Fruit fly (Drosophila melanogaster) whole organism, embryonic: Measurements from ENCODE around the gene CG6481.

Source experiments
- Adf1 ChIP-seq: fragments of 200-800 bp; sonication (Bioruptor generic); IDR thresholded peaks from 2 replicates; pipeline ENCODE4 v1.3.6; 2022; ENCODE audit warnings: missing biosample characterization, missing genetic modification characterization
- BEAF-32 ChIP-seq: fragments of 200-800 bp; sonication (Bioruptor generic); optimal IDR thresholded peaks from 3 replicates; lab custom pipeline; 2017; ENCODE audit warnings: missing biosample characterization, missing genetic modification characterization, mild to moderate bottlenecking, moderate library complexity, missing genetic modification reagents
- CG10431 ChIP-seq: fragments of 200-800 bp; sonication (Bioruptor generic); optimal IDR thresholded peaks from 3 replicates; lab custom pipeline; 2018; ENCODE audit warnings: missing biosample characterization, mild to moderate bottlenecking, missing genetic modification characterization
- CG10565 ChIP-seq: fragments of 200-800 bp; sonication (Bioruptor generic); optimal IDR thresholded peaks from 3 replicates; lab custom pipeline; 2016; ENCODE audit warnings: missing biosample characterization, mild to moderate bottlenecking, missing genetic modification characterization
- CG11093 ChIP-seq: fragments of 200-800 bp; sonication (Bioruptor generic); IDR thresholded peaks from 3 replicates; pipeline ENCODE4 v1.3.6; 2022; ENCODE audit warnings: missing biosample characterization, missing genetic modification characterization
- CG12219 ChIP-seq: fragments of 200-800 bp; sonication (Bioruptor generic); optimal IDR thresholded peaks from 3 replicates; lab custom pipeline; 2018; ENCODE audit warnings: missing biosample characterization, mild to moderate bottlenecking, missing genetic modification characterization
- CG13287 ChIP-seq: fragments of 200-800 bp; sonication (Bioruptor generic); IDR thresholded peaks from 2 replicates; pipeline ENCODE4 v1.3.6; 2022; ENCODE audit warnings: missing biosample characterization, missing genetic modification characterization; ENCODE audit not compliant: partially characterized antibody
- CG13424 ChIP-seq: fragments of 200-800 bp; sonication (Bioruptor generic); optimal IDR thresholded peaks from 2 replicates; lab custom pipeline; 2019; ENCODE audit warnings: missing biosample characterization, mild to moderate bottlenecking, missing genetic modification characterization, moderate library complexity
- CG17385 ChIP-seq: fragments of 200-800 bp; sonication (Bioruptor generic); optimal IDR thresholded peaks from 3 replicates; lab custom pipeline; 2018; ENCODE audit warnings: missing biosample characterization, mild to moderate bottlenecking, missing genetic modification characterization
- CG17612 ChIP-seq: fragments of 200-800 bp; sonication (Bioruptor generic); IDR thresholded peaks from 2 replicates; pipeline ENCODE4 v1.3.6; 2022; ENCODE audit warnings: missing biosample characterization, missing genetic modification characterization
- CG18619 ChIP-seq: fragments of 200-800 bp; sonication (Bioruptor generic); optimal IDR thresholded peaks from 3 replicates; lab custom pipeline; 2017; ENCODE audit warnings: missing biosample characterization, mild to moderate bottlenecking, missing genetic modification characterization
- CG2120 ChIP-seq: fragments of 200-800 bp; sonication (Bioruptor generic); optimal IDR thresholded peaks from 3 replicates; lab custom pipeline; 2016; ENCODE audit warnings: missing biosample characterization, missing genetic modification characterization
- CG2678 ChIP-seq: fragments of 200-800 bp; sonication (Bioruptor generic); optimal IDR thresholded peaks from 3 replicates; lab custom pipeline; 2019; ENCODE audit warnings: missing biosample characterization, mild to moderate bottlenecking, missing genetic modification characterization, moderate library complexity
- CG31388 ChIP-seq: fragments of 200-800 bp; sonication (Bioruptor generic); optimal IDR thresholded peaks from 2 replicates; lab custom pipeline; 2016; ENCODE audit warnings: missing biosample characterization, missing genetic modification characterization
- CG3726 ChIP-seq: fragments of 200-800 bp; sonication (Bioruptor generic); IDR thresholded peaks from 3 replicates; pipeline ENCODE4, ENCODE4 v1.3.6; 2022; ENCODE audit warnings: missing biosample characterization, missing genetic modification characterization
- CG4360 ChIP-seq: fragments of 200-800 bp; sonication (Bioruptor generic); IDR thresholded peaks from 2 replicates; pipeline ENCODE4 v1.3.6; 2022; ENCODE audit warnings: missing biosample characterization, missing genetic modification characterization
- CG4404 ChIP-seq: fragments of 200-800 bp; sonication (Bioruptor generic); IDR thresholded peaks from 2 replicates; pipeline ENCODE4 v1.3.6; 2022; ENCODE audit warnings: missing biosample characterization, missing genetic modification characterization
- CG7963 ChIP-seq: fragments of 200-800 bp; sonication (Bioruptor generic); IDR thresholded peaks from 3 replicates; pipeline ENCODE4 v1.3.6; 2022; ENCODE audit warnings: missing biosample characterization, missing genetic modification characterization; ENCODE audit not compliant: partially characterized antibody
- CG8281 ChIP-seq: fragments of 200-800 bp; sonication (Bioruptor generic); optimal IDR thresholded peaks from 2 replicates; lab custom pipeline; 2018; ENCODE audit warnings: missing biosample characterization, mild to moderate bottlenecking, missing genetic modification characterization, moderate library complexity
- Dll ChIP-seq: fragments of 200-800 bp; sonication (Bioruptor generic); IDR thresholded peaks from 4 replicates; pipeline ENCODE4 v1.3.6; 2022; ENCODE audit warnings: missing biosample characterization, missing genetic modification characterization; ENCODE audit not compliant: partially characterized antibody
- Doc2 ChIP-seq: fragments of 200-800 bp; sonication (Bioruptor generic); IDR thresholded peaks from 2 replicates; pipeline ENCODE4 v1.3.6; 2022; ENCODE audit warnings: missing biosample characterization, missing genetic modification characterization
- Drgx ChIP-seq: fragments of 200-800 bp; sonication (Bioruptor generic); IDR thresholded peaks from 2 replicates; pipeline ENCODE4 v1.3.6; 2022; ENCODE audit warnings: missing biosample characterization, missing genetic modification characterization
- HmgZ ChIP-seq: fragments of 200-800 bp; sonication (Bioruptor generic); optimal IDR thresholded peaks from 2 replicates; lab custom pipeline; 2018; ENCODE audit warnings: missing biosample characterization, mild to moderate bottlenecking, missing genetic modification characterization
- Hmx ChIP-seq: fragments of 200-800 bp; sonication (Bioruptor generic); optimal IDR thresholded peaks from 2 replicates; lab custom pipeline; 2016; ENCODE audit warnings: missing biosample characterization, missing genetic modification characterization
- MTF-1 ChIP-seq: fragments of 200-800 bp; sonication (Bioruptor generic); optimal IDR thresholded peaks from 2 replicates; lab custom pipeline; 2018; ENCODE audit warnings: missing biosample characterization, mild to moderate bottlenecking, missing genetic modification characterization, borderline replicate concordance
- NC2α ChIP-seq: fragments of 200-800 bp; sonication (Bioruptor generic); optimal IDR thresholded peaks from 2 replicates; lab custom pipeline; 2016; ENCODE audit warnings: missing biosample characterization, missing genetic modification characterization
- Pdp1 ChIP-seq, 2 experiments: fragments of 200-800 bp; sonication (Bioruptor generic); optimal IDR thresholded peaks; 3 replicates each; lab custom pipeline; 2016; ENCODE audit warnings: missing biosample characterization in 2 of 2, missing genetic modification characterization in 2 of 2, mild to moderate bottlenecking in 1 of 2, moderate library complexity in 1 of 2
- Poxn ChIP-seq: fragments of 200-800 bp; sonication (Bioruptor generic); IDR thresholded peaks from 2 replicates; pipeline ENCODE4 v1.3.6; 2022; ENCODE audit warnings: missing biosample characterization, missing genetic modification characterization
- Sox100B ChIP-seq: fragments of 200-800 bp; sonication (Bioruptor generic); optimal IDR thresholded peaks from 3 replicates; lab custom pipeline; 2018; ENCODE audit warnings: missing biosample characterization, mild to moderate bottlenecking, missing genetic modification characterization
- br ChIP-seq: fragments of >200 bp; optimal IDR thresholded peaks from 2 replicates; lab custom pipeline; 2017
- chn ChIP-seq: fragments of 200-800 bp; sonication (Bioruptor generic); optimal IDR thresholded peaks from 2 replicates; lab custom pipeline; 2016; ENCODE audit warnings: missing biosample characterization, missing genetic modification characterization
- crol ChIP-seq: fragments of 200-800 bp; sonication (Bioruptor generic); IDR thresholded peaks from 2 replicates; pipeline ENCODE4 v1.3.6; 2022; ENCODE audit warnings: missing biosample characterization, missing genetic modification characterization
- crp ChIP-seq, 2 experiments: fragments of 200-800 bp; sonication (Bioruptor generic); optimal IDR thresholded peaks; 2 replicates in 1 of 2; 3 replicates in 1 of 2; lab custom pipeline; 2017; ENCODE audit warnings: missing biosample characterization in 2 of 2, missing genetic modification characterization in 2 of 2, mild to moderate bottlenecking in 1 of 2, moderate library complexity in 1 of 2
- fd3F ChIP-seq: fragments of 200-800 bp; sonication (Bioruptor generic); optimal IDR thresholded peaks from 2 replicates; lab custom pipeline; 2018; ENCODE audit warnings: missing biosample characterization, mild to moderate bottlenecking, missing genetic modification characterization, moderate library complexity
- ham ChIP-seq: fragments of 200-800 bp; sonication (Bioruptor generic); IDR thresholded peaks from 2 replicates; pipeline ENCODE4 v1.3.6; 2022; ENCODE audit warnings: missing biosample characterization, missing genetic modification characterization
- her ChIP-seq: fragments of 200-800 bp; sonication (Bioruptor generic); optimal IDR thresholded peaks from 2 replicates; lab custom pipeline; 2016; ENCODE audit warnings: missing biosample characterization, missing genetic modification characterization
- luna ChIP-seq: fragments of 200-800 bp; sonication (Bioruptor generic); optimal IDR thresholded peaks from 2 replicates; lab custom pipeline; 2016; ENCODE audit warnings: missing biosample characterization, missing genetic modification characterization
- mirr ChIP-seq: fragments of 200-800 bp; sonication (Bioruptor generic); optimal IDR thresholded peaks from 3 replicates; lab custom pipeline; 2018; ENCODE audit warnings: missing biosample characterization, mild to moderate bottlenecking, missing genetic modification characterization
- nerfin-1 ChIP-seq: fragments of 200-800 bp; sonication (Bioruptor generic); optimal IDR thresholded peaks from 3 replicates; lab custom pipeline; 2019; ENCODE audit warnings: missing biosample characterization, mild to moderate bottlenecking, missing genetic modification characterization, moderate library complexity
- nmo ChIP-seq: fragments of 200-800 bp; sonication (Bioruptor generic); optimal IDR thresholded peaks from 2 replicates; lab custom pipeline; 2018; ENCODE audit warnings: missing biosample characterization, mild to moderate bottlenecking, missing genetic modification characterization, moderate library complexity
- p53 ChIP-seq: fragments of 200-800 bp; sonication (Bioruptor generic); optimal IDR thresholded peaks from 2 replicates; lab custom pipeline; 2016; ENCODE audit warnings: missing biosample characterization, missing genetic modification characterization
- pho ChIP-seq: fragments of 200-800 bp; sonication (Bioruptor generic); optimal IDR thresholded peaks from 2 replicates; lab custom pipeline; 2016; ENCODE audit warnings: missing biosample characterization, missing genetic modification characterization
- prd ChIP-seq, 3 experiments: fragments of >200 bp in 2 of 3; fragments of 200-800 bp in 1 of 3; sonication (Bioruptor generic) in 1 of 3; optimal IDR thresholded peaks in 2 of 3; IDR thresholded peaks in 1 of 3; 2 replicates in 2 of 3; 3 replicates in 1 of 3; pipeline versions ENCODE4 v1.3.6 to Lab custom; 2017 to 2022; ENCODE audit warnings: missing biosample characterization in 1 of 3, missing genetic modification characterization in 1 of 3
- row ChIP-seq: fragments of 200-800 bp; sonication (Bioruptor generic); IDR thresholded peaks from 3 replicates; pipeline ENCODE4 v1.3.6; 2022; ENCODE audit warnings: missing biosample characterization, missing genetic modification characterization
- sim ChIP-seq: fragments of 200-800 bp; sonication (Bioruptor generic); IDR thresholded peaks from 2 replicates; pipeline ENCODE4 v1.3.6; 2022; ENCODE audit warnings: missing biosample characterization, missing genetic modification characterization
- sima ChIP-seq: fragments of 200-800 bp; sonication (Bioruptor generic); optimal IDR thresholded peaks from 2 replicates; lab custom pipeline; 2016; ENCODE audit warnings: missing biosample characterization, missing genetic modification characterization
- slou ChIP-seq: fragments of 200-800 bp; sonication (Bioruptor generic); optimal IDR thresholded peaks from 3 replicates; lab custom pipeline; 2016; ENCODE audit warnings: missing biosample characterization, missing genetic modification characterization
- sug ChIP-seq: fragments of 200-800 bp; optimal IDR thresholded peaks from 2 replicates; lab custom pipeline; 2019; ENCODE audit warnings: missing biosample characterization, mild to moderate bottlenecking, missing genetic modification characterization, moderate library complexity
- trem ChIP-seq: fragments of 200-800 bp; optimal IDR thresholded peaks from 3 replicates; lab custom pipeline; 2019; ENCODE audit warnings: missing biosample characterization, mild to moderate bottlenecking, missing genetic modification characterization, moderate library complexity
- yki ChIP-seq: fragments of >200 bp; optimal IDR thresholded peaks from 3 replicates; lab custom pipeline; 2018

Gene CG6481

DNA sequence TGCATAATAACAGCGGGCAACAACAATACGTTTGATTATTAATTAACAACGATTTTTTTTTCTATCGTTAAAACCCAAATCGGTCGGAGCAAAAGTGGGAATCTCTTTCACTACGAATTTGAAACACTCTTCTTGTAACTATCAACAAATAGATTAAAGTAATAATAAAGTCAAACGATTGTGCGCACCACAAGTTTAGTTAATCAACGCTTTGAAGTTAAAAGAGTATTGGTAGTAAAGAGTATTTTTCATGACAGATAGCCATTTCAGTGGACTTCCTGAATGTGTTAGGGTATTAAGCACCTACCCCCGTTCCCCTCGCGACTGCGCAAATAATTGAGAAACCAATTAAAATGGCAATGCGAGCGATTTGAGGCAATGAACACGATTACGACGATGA lies 24.5 kb upstream of the CG6481 start (continued):
- peak; percentile 12; the same call in 1 of the 2 replicates for TF ChIP-seq ham (GFP tag; lab: Robert Waterston, UW)
- TF ChIP-seq luna = peak; percentile 33
- no peak for TF ChIP-seq yki (lab: Kevin White, UChicago)
- TF ChIP-seq MTF-1 = peak; percentile 29
- TF ChIP-seq CG10431 (GFP tag; lab: Kevin White, UChicago) = no peak
- peak; percentile 67 for TF ChIP-seq pho
- no peak for TF ChIP-seq Dll (GFP tag; lab: Robert Waterston, UW)
- no peak for TF ChIP-seq CG13287 (GFP tag; lab: Robert Waterston, UW)
- TF ChIP-seq CG2120 (GFP tag; lab: Kevin White, UChicago) = peak; percentile 88
- TF ChIP-seq row (GFP tag; lab: Robert Waterston, UW) = peak; percentile 90
- TF ChIP-seq CG10565 (GFP tag; lab: Kevin White, UChicago) = no peak
- peak; percentile 74 for TF ChIP-seq Sox100B
- TF ChIP-seq crp (GFP tag; optimal IDR thresholded peaks at IDR 0.05; lab: Kevin White, UChicago) = peak in 1 of 2 experiments; percentile 2
- TF ChIP-seq fd3F (GFP tag; lab: Kevin White, UChicago) = peak; percentile 81
- TF ChIP-seq br (lab: Kevin White, UChicago) = no peak
- peak; percentile 82 for TF ChIP-seq CG11093
- TF ChIP-seq CG17612 (GFP tag; lab: Robert Waterston, UW) = peak; percentile 34
- no peak for TF ChIP-seq Hmx
- TF ChIP-seq Adf1 (GFP tag; lab: Robert Waterston, UW) = peak; percentile 53; the same call in 1 of the 2 replicates
- peak; percentile 73 for TF ChIP-seq mirr (GFP tag; lab: Kevin White, UChicago)
- TF ChIP-seq sima (GFP tag; lab: Kevin White, UChicago) = peak; percentile 56
- peak; percentile 61 for TF ChIP-seq CG17385
- peak; percentile 69 for TF ChIP-seq CG4404 (GFP tag; lab: Robert Waterston, UW)
- TF ChIP-seq CG4360 (GFP tag; lab: Robert Waterston, UW) = 0 out of 2 replicates have a peak, but pooled peaks have one; percentile 17
- 0 out of 2 replicates have a peak, but pooled peaks have one; percentile 12 for TF ChIP-seq Poxn (GFP tag; lab: Robert Waterston, UW)
- no peak for TF ChIP-seq sim (GFP tag; lab: Robert Waterston, UW)
- TF ChIP-seq nerfin-1 (tag; lab: Kevin White, UChicago) = peak; percentile 52
- peak; percentile 81 for TF ChIP-seq CG12219 (GFP tag; lab: Kevin White, UChicago)
- TF ChIP-seq CG3726 (GFP tag; lab: Robert Waterston, UW) = no peak
- peak; percentile 91 for TF ChIP-seq Drgx (GFP tag; lab: Robert Waterston, UW)
- TF ChIP-seq p53 (GFP tag; lab: Kevin White, UChicago) = peak; percentile 11
- TF ChIP-seq trem = no peak
- TF ChIP-seq slou (GFP tag; lab: Kevin White, UChicago) = no peak
- TF ChIP-seq CG31388 (GFP tag; lab: Kevin White, UChicago) = peak; percentile 19
- no peak for TF ChIP-seq BEAF-32 (GFP tag; lab: Kevin White, UChicago)
- 0 out of 2 replicates have a peak, but pooled peaks have one; percentile 17 for TF ChIP-seq Doc2
- peak; percentile 78 for TF ChIP-seq nmo (GFP tag; lab: Kevin White, UChicago)
- TF ChIP-seq her (GFP tag; lab: Kevin White, UChicago) = peak; percentile 60
- TF ChIP-seq CG2678 (tag; lab: Kevin White, UChicago) = peak; percentile 87
- TF ChIP-seq prd (optimal IDR thresholded peaks at IDR 0.05; lab: Kevin White, UChicago) = no peak
- TF ChIP-seq prd (GFP tag; IDR thresholded peaks at IDR 0.05; lab: Robert Waterston, UW) = peak; percentile 86
- no peak for TF ChIP-seq CG7963 (GFP tag; lab: Robert Waterston, UW)
- TF ChIP-seq sug (tag; lab: Kevin White, UChicago) = peak; percentile 73
- TF ChIP-seq chn (GFP tag; lab: Kevin White, UChicago) = peak; percentile 42
- peak; percentile 68 for TF ChIP-seq crol (GFP tag; lab: Robert Waterston, UW)
- peak; percentile 62 for TF ChIP-seq CG18619 (GFP tag; lab: Kevin White, UChicago)
- peak; percentile 77 to 78 for TF ChIP-seq Pdp1 (GFP tag; optimal IDR thresholded peaks at IDR 0.05; lab: Kevin White, UChicago)
- peak; percentile 34 for TF ChIP-seq CG8281 (tag; lab: Kevin White, UChicago)
- peak; percentile 79 for TF ChIP-seq HmgZ (tag; lab: Kevin White, UChicago)
- no peak for TF ChIP-seq NC2α (GFP tag; lab: Kevin White, UChicago)
- TF ChIP-seq CG13424 (tag; lab: Kevin White, UChicago) = peak; percentile 85
